Fruit fly (Drosophila melanogaster) whole organism, embryonic: ENCODE measurements around the gene CG4613.

Source experiments
- ATbp ChIP-seq: fragments of 200-800 bp; sonication (Bioruptor generic); optimal IDR thresholded peaks from 2 replicates; lab custom pipeline; 2017; ENCODE audit warnings: missing biosample characterization, mild to moderate bottlenecking, missing genetic modification characterization, missing genetic modification reagents
- Antp ChIP-seq: fragments of 200-800 bp; sonication (Bioruptor generic); optimal IDR thresholded peaks from 3 replicates; lab custom pipeline; 2016; ENCODE audit warnings: missing biosample characterization, missing genetic modification characterization
- Atf3 ChIP-seq: fragments of 200-800 bp; sonication (Bioruptor generic); optimal IDR thresholded peaks from 3 replicates; lab custom pipeline; 2016; ENCODE audit warnings: missing biosample characterization, missing genetic modification characterization
- Bdp1 ChIP-seq: fragments of 200-800 bp; sonication (Bioruptor generic); optimal IDR thresholded peaks from 3 replicates; lab custom pipeline; 2016; ENCODE audit warnings: missing biosample characterization, missing genetic modification characterization
- CG10543 ChIP-seq: fragments of 200-800 bp; sonication (Bioruptor generic); optimal IDR thresholded peaks from 3 replicates; lab custom pipeline; 2017; ENCODE audit warnings: missing biosample characterization, mild to moderate bottlenecking, missing genetic modification characterization, moderate library complexity
- CG10979 ChIP-seq: fragments of 200-800 bp; sonication (Bioruptor generic); optimal IDR thresholded peaks from 2 replicates; lab custom pipeline; 2018; ENCODE audit warnings: missing biosample characterization, mild to moderate bottlenecking, missing genetic modification characterization, moderate library complexity
- CG11504 ChIP-seq: fragments of 200-800 bp; sonication (Bioruptor generic); optimal IDR thresholded peaks from 3 replicates; lab custom pipeline; 2019; ENCODE audit warnings: missing biosample characterization, mild to moderate bottlenecking, missing genetic modification characterization, moderate library complexity
- CG12219 ChIP-seq: fragments of 200-800 bp; sonication (Bioruptor generic); optimal IDR thresholded peaks from 3 replicates; lab custom pipeline; 2018; ENCODE audit warnings: missing biosample characterization, mild to moderate bottlenecking, missing genetic modification characterization
- CG12391 ChIP-seq: fragments of 200-800 bp; sonication (Bioruptor generic); optimal IDR thresholded peaks from 3 replicates; lab custom pipeline; 2018; ENCODE audit warnings: missing biosample characterization, mild to moderate bottlenecking, missing genetic modification characterization, moderate library complexity
- CG1603 ChIP-seq: fragments of 200-800 bp; sonication (Bioruptor generic); optimal IDR thresholded peaks from 2 replicates; lab custom pipeline; 2019; ENCODE audit warnings: missing biosample characterization, mild to moderate bottlenecking, missing genetic modification characterization, moderate library complexity
- CG18262 ChIP-seq: fragments of 200-800 bp; optimal IDR thresholded peaks from 3 replicates; lab custom pipeline; 2019; ENCODE audit warnings: missing biosample characterization, mild to moderate bottlenecking, missing genetic modification characterization, moderate library complexity
- CG18599 ChIP-seq: fragments of 200-800 bp; sonication (Bioruptor generic); optimal IDR thresholded peaks from 3 replicates; lab custom pipeline; 2017; ENCODE audit warnings: missing biosample characterization, missing genetic modification characterization, mild to moderate bottlenecking, moderate library complexity, missing genetic modification reagents
- CG18619 ChIP-seq: fragments of 200-800 bp; sonication (Bioruptor generic); optimal IDR thresholded peaks from 3 replicates; lab custom pipeline; 2017; ENCODE audit warnings: missing biosample characterization, mild to moderate bottlenecking, missing genetic modification characterization
- CG5180 ChIP-seq: fragments of 200-800 bp; sonication (Bioruptor generic); optimal IDR thresholded peaks from 3 replicates; lab custom pipeline; 2017; ENCODE audit warnings: missing biosample characterization, missing genetic modification characterization, mild to moderate bottlenecking, moderate library complexity, missing genetic modification reagents
- CG6813 ChIP-seq: fragments of 200-800 bp; sonication (Bioruptor generic); optimal IDR thresholded peaks from 2 replicates; lab custom pipeline; 2017; ENCODE audit warnings: missing biosample characterization, missing genetic modification characterization, mild to moderate bottlenecking, moderate library complexity, missing genetic modification reagents
- CG7786 ChIP-seq: fragments of 200-800 bp; sonication (Bioruptor generic); optimal IDR thresholded peaks from 2 replicates; lab custom pipeline; 2016; ENCODE audit warnings: missing biosample characterization, missing genetic modification characterization
- CG8290 ChIP-seq, 3 experiments: fragments of 200-800 bp; sonication (Bioruptor generic); optimal IDR thresholded peaks; 2 replicates each; lab custom pipeline; 2016 to 2019; ENCODE audit warnings: missing biosample characterization in 3 of 3, missing genetic modification characterization in 3 of 3, mild to moderate bottlenecking in 2 of 3, moderate library complexity in 1 of 3
- CG8944 ChIP-seq: fragments of 200-800 bp; sonication (Bioruptor generic); optimal IDR thresholded peaks from 3 replicates; lab custom pipeline; 2016; ENCODE audit warnings: missing biosample characterization, missing genetic modification characterization
- CG9727 ChIP-seq: fragments of 200-800 bp; sonication (Bioruptor generic); optimal IDR thresholded peaks from 3 replicates; lab custom pipeline; 2017; ENCODE audit warnings: missing biosample characterization, mild to moderate bottlenecking, missing genetic modification characterization
- CTCF ChIP-seq: fragments of 200-800 bp; sonication (Bioruptor generic); optimal IDR thresholded peaks from 2 replicates; lab custom pipeline; 2017; ENCODE audit warnings: missing biosample characterization, mild to moderate bottlenecking, missing genetic modification characterization, moderate library complexity
- D ChIP-seq, 2 experiments: fragments of 200-800 bp in 1 of 2; fragments of >200 bp in 1 of 2; sonication (Bioruptor generic) in 1 of 2; optimal IDR thresholded peaks; 2 replicates in 1 of 2; 3 replicates in 1 of 2; lab custom pipeline; 2017; ENCODE audit warnings: mild to moderate bottlenecking in 1 of 2, missing biosample characterization in 1 of 2, missing genetic modification characterization in 1 of 2, missing genetic modification reagents in 1 of 2
- D19A ChIP-seq: fragments of 200-800 bp; optimal IDR thresholded peaks from 3 replicates; lab custom pipeline; 2019; ENCODE audit warnings: missing biosample characterization, mild to moderate bottlenecking, missing genetic modification characterization, moderate library complexity
- Dfd ChIP-seq, 2 experiments: fragments of >200 bp; optimal IDR thresholded peaks; 2 replicates each; lab custom pipeline; 2017; ENCODE audit warnings: missing biosample characterization in 2 of 2, missing genetic modification characterization in 2 of 2
- Doc2 ChIP-seq: fragments of 200-800 bp; sonication (Bioruptor generic); IDR thresholded peaks from 2 replicates; pipeline ENCODE4 v1.3.6; 2022; ENCODE audit warnings: missing biosample characterization, missing genetic modification characterization
- Eip74EF ChIP-seq, 2 experiments: fragments of 200-800 bp in 1 of 2; fragments of >200 bp in 1 of 2; sonication (Bioruptor generic) in 1 of 2; optimal IDR thresholded peaks; 2 replicates each; lab custom pipeline; 2017 to 2019; ENCODE audit warnings: missing biosample characterization in 2 of 2, missing genetic modification characterization in 2 of 2, mild to moderate bottlenecking in 1 of 2, moderate library complexity in 1 of 2
- Ets65A ChIP-seq: fragments of 200-800 bp; sonication (Bioruptor generic); peaks from one replicate; lab custom pipeline; 2016; ENCODE audit warnings: missing biosample characterization, missing genetic modification characterization
- Fer2 ChIP-seq: fragments of 200-800 bp; sonication (Bioruptor generic); optimal IDR thresholded peaks from 2 replicates; lab custom pipeline; 2018; ENCODE audit warnings: missing biosample characterization, mild to moderate bottlenecking, missing genetic modification characterization, moderate library complexity
- HHEX ChIP-seq: fragments of 200-800 bp; sonication (Bioruptor generic); optimal IDR thresholded peaks from 3 replicates; lab custom pipeline; 2017; ENCODE audit warnings: missing biosample characterization, mild to moderate bottlenecking, missing genetic modification characterization, missing genetic modification reagents
- Hey ChIP-seq: fragments of 200-800 bp; sonication (Bioruptor generic); optimal IDR thresholded peaks from 3 replicates; lab custom pipeline; 2018; ENCODE audit warnings: missing biosample characterization, mild to moderate bottlenecking, missing genetic modification characterization
- Meics ChIP-seq: fragments of 200-800 bp; sonication (Bioruptor generic); optimal IDR thresholded peaks from 2 replicates; lab custom pipeline; 2017; ENCODE audit warnings: missing biosample characterization, mild to moderate bottlenecking, missing genetic modification characterization
- Oli ChIP-seq: fragments of 200-800 bp; sonication (Bioruptor generic); optimal IDR thresholded peaks from 2 replicates; lab custom pipeline; 2018; ENCODE audit warnings: missing biosample characterization, mild to moderate bottlenecking, missing genetic modification characterization, moderate library complexity
- PHDP ChIP-seq: fragments of 200-800 bp; sonication (Bioruptor generic); optimal IDR thresholded peaks from 3 replicates; lab custom pipeline; 2018; ENCODE audit warnings: missing biosample characterization, mild to moderate bottlenecking, missing genetic modification characterization, moderate library complexity
- Sry-β ChIP-seq: fragments of 200-800 bp; sonication (Bioruptor generic); optimal IDR thresholded peaks from 2 replicates; lab custom pipeline; 2018; ENCODE audit warnings: missing biosample characterization, mild to moderate bottlenecking, missing genetic modification characterization, moderate library complexity
- caup ChIP-seq: fragments of 200-800 bp; sonication (Bioruptor generic); optimal IDR thresholded peaks from 3 replicates; lab custom pipeline; 2017; ENCODE audit warnings: missing biosample characterization, mild to moderate bottlenecking, missing genetic modification characterization, moderate library complexity; ENCODE audit not compliant: severe bottlenecking
- cwo ChIP-seq: fragments of 200-800 bp; sonication (Bioruptor generic); optimal IDR thresholded peaks from 3 replicates; lab custom pipeline; 2017; ENCODE audit warnings: missing biosample characterization, missing genetic modification characterization, mild to moderate bottlenecking, moderate library complexity, missing genetic modification reagents
- dan ChIP-seq: fragments of 200-800 bp; sonication (Bioruptor generic); IDR thresholded peaks from 2 replicates; pipeline ENCODE4 v1.3.6; 2022; ENCODE audit warnings: missing biosample characterization, missing genetic modification characterization
- dimm ChIP-seq: fragments of 200-800 bp; sonication (Bioruptor generic); IDR thresholded peaks from 2 replicates; pipeline ENCODE4 v1.3.6; 2022; ENCODE audit warnings: missing biosample characterization, missing genetic modification characterization
- dmrt11E ChIP-seq: fragments of 200-800 bp; sonication (Bioruptor generic); optimal IDR thresholded peaks from 3 replicates; lab custom pipeline; 2018; ENCODE audit warnings: missing biosample characterization, mild to moderate bottlenecking, missing genetic modification characterization, moderate library complexity
- dysf ChIP-seq: fragments of 200-800 bp; sonication (Bioruptor generic); IDR thresholded peaks from 3 replicates; pipeline ENCODE4 v1.3.6; 2022; ENCODE audit warnings: missing biosample characterization, missing genetic modification characterization
- ftz-f1 ChIP-seq: fragments of 200-800 bp; sonication (Bioruptor generic); optimal IDR thresholded peaks from 2 replicates; lab custom pipeline; 2016; ENCODE audit warnings: missing biosample characterization, missing genetic modification characterization
- fu2 ChIP-seq: fragments of 200-800 bp; sonication (Bioruptor generic); optimal IDR thresholded peaks from 2 replicates; lab custom pipeline; 2016; ENCODE audit warnings: missing biosample characterization, missing genetic modification characterization
- grau ChIP-seq: fragments of 200-800 bp; optimal IDR thresholded peaks from 3 replicates; lab custom pipeline; 2019; ENCODE audit warnings: missing biosample characterization, mild to moderate bottlenecking, missing genetic modification characterization, moderate library complexity
- lilli ChIP-seq: fragments of 200-800 bp; sonication (Bioruptor generic); optimal IDR thresholded peaks from 3 replicates; lab custom pipeline; 2016; ENCODE audit warnings: missing biosample characterization, missing genetic modification characterization
- pan ChIP-seq, 4 experiments: fragments of >200 bp in 3 of 4; fragments of 200-800 bp in 1 of 4; sonication (Bioruptor generic) in 1 of 4; optimal IDR thresholded peaks in 3 of 4; IDR thresholded peaks in 1 of 4; 2 replicates each; pipeline versions ENCODE4 v1.3.6 to Lab custom; 2017 to 2022; ENCODE audit warnings: missing biosample characterization in 2 of 4, missing genetic modification characterization in 2 of 4, mixed read lengths in 1 of 4
- pb ChIP-seq: fragments of 200-800 bp; sonication (Bioruptor generic); optimal IDR thresholded peaks from 3 replicates; lab custom pipeline; 2016; ENCODE audit warnings: missing biosample characterization, missing genetic modification characterization
- row ChIP-seq: fragments of 200-800 bp; sonication (Bioruptor generic); IDR thresholded peaks from 3 replicates; pipeline ENCODE4 v1.3.6; 2022; ENCODE audit warnings: missing biosample characterization, missing genetic modification characterization
- sens ChIP-seq: fragments of 200-800 bp; sonication (Bioruptor generic); peaks from one replicate; lab custom pipeline; 2016; ENCODE audit warnings: missing biosample characterization, missing genetic modification characterization
- so ChIP-seq: fragments of 200-800 bp; sonication (Bioruptor generic); IDR thresholded peaks from 3 replicates; pipeline ENCODE4 v1.3.6; 2022; ENCODE audit warnings: missing biosample characterization, missing genetic modification characterization
- unpg ChIP-seq: fragments of 200-800 bp; sonication (Bioruptor generic); optimal IDR thresholded peaks from 3 replicates; lab custom pipeline; 2018; ENCODE audit warnings: missing biosample characterization, mild to moderate bottlenecking, missing genetic modification characterization, moderate library complexity

Gene CG4613

DNA sequence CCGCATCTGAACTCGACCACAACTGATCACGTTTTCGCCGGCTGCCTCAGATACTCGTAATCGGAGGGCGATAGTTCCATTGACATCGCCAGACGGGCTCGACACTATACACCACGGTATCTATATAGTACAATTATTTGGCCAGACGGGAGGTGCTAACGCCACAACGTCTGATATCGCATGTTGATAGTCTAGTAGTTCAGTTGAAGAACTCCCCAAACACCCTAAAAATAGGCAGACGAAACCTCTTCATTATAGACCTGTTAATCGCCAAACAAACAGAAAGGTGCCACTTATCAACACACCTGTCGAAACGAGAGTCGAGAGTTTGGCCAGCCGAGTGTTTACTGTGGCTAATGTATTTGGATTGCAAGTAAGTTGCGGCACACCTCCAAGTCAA, 33.6 kb upstream of the CG4613 start (continued):
- TF ChIP-seq caup (GFP tag; lab: Kevin White, UChicago) = peak; percentile 8
- peak; percentile 4 for TF ChIP-seq CG1603 (tag; lab: Kevin White, UChicago)
- TF ChIP-seq CG6813 (GFP tag; lab: Kevin White, UChicago) = peak; percentile 68
- TF ChIP-seq CG18599 (GFP tag; lab: Kevin White, UChicago) = peak; percentile 51
- TF ChIP-seq CG5180 (GFP tag; lab: Kevin White, UChicago) = peak; percentile 67
- TF ChIP-seq CG9727 (GFP tag; lab: Kevin White, UChicago) = no peak
- 0 out of 3 replicates have a peak, but pooled peaks have one; percentile 50 for TF ChIP-seq so (GFP tag; lab: Robert Waterston, UW)
- no peak for TF ChIP-seq dimm (GFP tag; lab: Robert Waterston, UW)
- TF ChIP-seq dmrt11E (tag; lab: Kevin White, UChicago) = peak; percentile 21
- TF ChIP-seq CG11504 (tag; lab: Kevin White, UChicago) = peak; percentile 9
- TF ChIP-seq CTCF (GFP tag; lab: Kevin White, UChicago) = peak; percentile 16
- no peak for TF ChIP-seq pan (optimal IDR thresholded peaks at IDR 0.05; lab: Kevin White, UChicago)
- peak in 1 of 2 experiments; percentile 6 for TF ChIP-seq pan (GFP tag; optimal IDR thresholded peaks at IDR 0.05 in 1 of 2, IDR thresholded peaks at IDR 0.05 in 1 of 2)
- TF ChIP-seq Bdp1 (GFP tag; lab: Kevin White, UChicago) = no peak
- no peak for TF ChIP-seq Atf3 (GFP tag; lab: Kevin White, UChicago)
- TF ChIP-seq CG12391 (tag; lab: Kevin White, UChicago) = peak; percentile 7
- TF ChIP-seq CG18619 (GFP tag; lab: Kevin White, UChicago) = peak; percentile 24
- TF ChIP-seq dysf (GFP tag; lab: Robert Waterston, UW) = no peak
- peak; percentile 37 for TF ChIP-seq CG18262 (tag; lab: Kevin White, UChicago)
- peak; percentile 36; the same call in 2 of the 3 replicates for TF ChIP-seq row (GFP tag; lab: Robert Waterston, UW)
- peak; percentile 25 for TF ChIP-seq Meics
- peak; percentile 1 for TF ChIP-seq CG10979
- TF ChIP-seq CG8944 (GFP tag; lab: Kevin White, UChicago) = no peak
- TF ChIP-seq CG10543 (GFP tag; lab: Kevin White, UChicago) = peak; percentile 68
- TF ChIP-seq Oli (tag; lab: Kevin White, UChicago) = peak; percentile 20
- TF ChIP-seq Eip74EF (GFP tag; optimal IDR thresholded peaks at IDR 0.05; lab: Kevin White, UChicago) = peak in 1 of 2 experiments; percentile 13
- peak; percentile 4 for TF ChIP-seq unpg
- no peak for TF ChIP-seq Dfd (GFP tag; optimal IDR thresholded peaks at IDR 0.05; lab: Kevin White, UChicago)
- no peak for TF ChIP-seq Fer2 (tag; lab: Kevin White, UChicago)
- TF ChIP-seq CG12219 = peak; percentile 63
- TF ChIP-seq dan (GFP tag; lab: Robert Waterston, UW) = no peak
- peak; percentile 64 for TF ChIP-seq ATbp (GFP tag; lab: Kevin White, UChicago)
- TF ChIP-seq Hey = peak; percentile 58
- no peak for TF ChIP-seq Doc2 (GFP tag; lab: Robert Waterston, UW)
- TF ChIP-seq Ets65A = no peak
- no peak for TF ChIP-seq Antp (GFP tag; lab: Kevin White, UChicago)
- no peak for TF ChIP-seq D (optimal IDR thresholded peaks at IDR 0.05; lab: Kevin White, UChicago)
- TF ChIP-seq D (GFP tag; optimal IDR thresholded peaks at IDR 0.05; lab: Kevin White, UChicago) = peak; percentile 61
- peak; percentile 65 for TF ChIP-seq D19A
- TF ChIP-seq Sry-β (GFP tag; lab: Kevin White, UChicago) = no peak
- TF ChIP-seq grau = peak; percentile 88
- no peak for TF ChIP-seq lilli
- TF ChIP-seq cwo (GFP tag; lab: Kevin White, UChicago) = peak; percentile 85
- no peak for TF ChIP-seq pb (GFP tag; lab: Kevin White, UChicago)
- TF ChIP-seq ftz-f1 (GFP tag; lab: Kevin White, UChicago) = peak; percentile 23
- peak; percentile 4 for TF ChIP-seq PHDP (tag; lab: Kevin White, UChicago)
- no peak for TF ChIP-seq fu2 (GFP tag; lab: Kevin White, UChicago)
- TF ChIP-seq CG8290 (GFP tag; optimal IDR thresholded peaks at IDR 0.05; lab: Kevin White, UChicago) = peak; percentile 20
- TF ChIP-seq CG8290 (tag; optimal IDR thresholded peaks at IDR 0.05; lab: Kevin White, UChicago) = peak in 1 of 2 experiments; percentile 50
- TF ChIP-seq sens (GFP tag; lab: Kevin White, UChicago) = no peak
- TF ChIP-seq CG7786 = no peak
- TF ChIP-seq HHEX = peak; percentile 62
